Worm (Caenorhabditis elegans) whole organism, L3 larva: ENCODE measurements around the gene sdz-12.

Experiments
- ZK546.5 ChIP-seq: sonication (generic microtip); optimal IDR thresholded peaks from 2 replicates; lab custom pipeline; 2017; ENCODE audit warnings: missing biosample characterization, missing genetic modification characterization
- nfya-1 ChIP-seq: sonication (generic microtip); optimal IDR thresholded peaks from 2 replicates; lab custom pipeline; 2017; ENCODE audit warnings: missing genetic modification characterization, mild to moderate bottlenecking, missing compliant biosample characterization, antibody characterized with exemption, moderate library complexity; ENCODE audit not compliant: insufficient read depth
- nhr-76 ChIP-seq: fragments of 150-350 bp; sonication (generic microtip); optimal IDR thresholded peaks from 5 replicates; lab custom pipeline; 2014; ENCODE audit warnings: missing biosample characterization, missing genetic modification characterization
- ztf-11 ChIP-seq: fragments of 150-350 bp; optimal IDR thresholded peaks from 2 replicates; lab custom pipeline; 2014; ENCODE audit warnings: missing biosample characterization, missing genetic modification characterization

- TF ChIP-seq nhr-76 (tag; lab: Kevin White, UChicago) (no peak), ZK546.5 (tag; lab: Kevin White, UChicago) (no peak), ztf-11 (no peak), nfya-1 (tag; lab: Kevin White, UChicago) (no peak)
These were observed 20.6 kb downstream of the sdz-12 start, which contains the start of gene fbxc-53 for ce11 chrII:3711047-3711446.
